Fruit fly (Drosophila melanogaster): ENCODE results near the gene Proc.

Proc gene

dm6 chr2L:7879292-7879894, 8.2 kb upstream of the Proc start, which contains the start of gene spz3 (continued):
- no peak for TF ChIP-seq CG10209 (GFP tag; optimal IDR thresholded peaks at IDR 0.05)
- TF ChIP-seq vfl (GFP tag; optimal IDR thresholded peaks at IDR 0.05): no peak
- TF ChIP-seq CG10274 (GFP tag; optimal IDR thresholded peaks at IDR 0.05): no peak
- no peak for TF ChIP-seq Scr (GFP tag; IDR thresholded peaks at IDR 0.05; ENCODE audit: partially characterized antibody)
- no peak for TF ChIP-seq CG15601 (tag; optimal IDR thresholded peaks at IDR 0.05)
- no peak for TF ChIP-seq CG6272 (GFP tag; IDR thresholded peaks at IDR 0.05)
- TF ChIP-seq Taf1 (GFP tag; IDR thresholded peaks at IDR 0.05): no peak
- TF ChIP-seq Trl (optimal IDR thresholded peaks at IDR 0.05): peak; percentile 21 to 49
- TF ChIP-seq Trl (GFP tag; optimal IDR thresholded peaks at IDR 0.05): no peak
- no peak for TF ChIP-seq az2 (GFP tag; optimal IDR thresholded peaks at IDR 0.05)
- TF ChIP-seq CG16779 (GFP tag; IDR thresholded peaks at IDR 0.05): no peak
- TF ChIP-seq Fer3 (tag; optimal IDR thresholded peaks at IDR 0.05): no peak
- TF ChIP-seq Sry-β (GFP tag; optimal IDR thresholded peaks at IDR 0.05): no peak
- TF ChIP-seq Side (GFP tag; optimal IDR thresholded peaks at IDR 0.05): no peak
- no peak for TF ChIP-seq pb (GFP tag; optimal IDR thresholded peaks at IDR 0.05)
- no peak for TF ChIP-seq cas (GFP tag; IDR thresholded peaks at IDR 0.05)
- TF ChIP-seq CG32767 (GFP tag; IDR thresholded peaks at IDR 0.05): no peak
- TF ChIP-seq bab2 (GFP tag; optimal IDR thresholded peaks at IDR 0.05): no peak
- TF ChIP-seq CG1024 (GFP tag; IDR thresholded peaks at IDR 0.05): no peak
- no peak for TF ChIP-seq wor (GFP tag; IDR thresholded peaks at IDR 0.05)
- TF ChIP-seq kni (GFP tag; optimal IDR thresholded peaks at IDR 0.05): no peak
- TF ChIP-seq gcm2 (GFP tag; optimal IDR thresholded peaks at IDR 0.05): no peak
- no peak for TF ChIP-seq CG12219 (GFP tag; optimal IDR thresholded peaks at IDR 0.05)
- TF ChIP-seq CG10543 (GFP tag; optimal IDR thresholded peaks at IDR 0.05): peak; percentile 22
- no peak for TF ChIP-seq repo (GFP tag; optimal IDR thresholded peaks at IDR 0.05)

- TF ChIP-seq CG13123 (GFP tag; optimal IDR thresholded peaks at IDR 0.05) (no peak), D19A (tag; optimal IDR thresholded peaks at IDR 0.05) (no peak), CG12071 (GFP tag; optimal IDR thresholded peaks at IDR 0.05) (no peak), HLH3B (GFP tag; IDR thresholded peaks at IDR 0.05) (no peak), kay (GFP tag; optimal IDR thresholded peaks at IDR 0.05) (no peak), shn (GFP tag; optimal IDR thresholded peaks at IDR 0.05) (no peak), p53 (GFP tag; optimal IDR thresholded peaks at IDR 0.05) (no peak), CG12659 (GFP tag; optimal IDR thresholded peaks at IDR 0.05) (no peak), Fer2 (tag; optimal IDR thresholded peaks at IDR 0.05) (no peak), dan (GFP tag; IDR thresholded peaks at IDR 0.05) (no peak), CG5180 (GFP tag; optimal IDR thresholded peaks at IDR 0.05) (no peak), klu (GFP tag; IDR thresholded peaks at IDR 0.05) (no peak)
Measured at dm6 chr2L:7878372-7878771, 7.1 kb upstream of the Proc start.

- TF ChIP-seq E2f2 (GFP tag; IDR thresholded peaks at IDR 0.05): no peak
- peak in 1 of 2 experiments; percentile 77 for TF ChIP-seq Pdp1 (GFP tag; optimal IDR thresholded peaks at IDR 0.05)
- TF ChIP-seq sens (GFP tag): peak; percentile 54
- TF ChIP-seq Rfx (GFP tag; IDR thresholded peaks at IDR 0.05): 0 out of 2 replicates have a peak, but pooled peaks have one; percentile 8
- no peak for TF ChIP-seq Oli (tag; optimal IDR thresholded peaks at IDR 0.05)
- no peak for TF ChIP-seq Six4 (GFP tag; optimal IDR thresholded peaks at IDR 0.05)
- TF ChIP-seq tgo (GFP tag; IDR thresholded peaks at IDR 0.05): no peak
- no peak for TF ChIP-seq sr (GFP tag; IDR thresholded peaks at IDR 0.05)
- TF ChIP-seq Dref (GFP tag; IDR thresholded peaks at IDR 0.05): no peak
- TF ChIP-seq CG17802 (tag; optimal IDR thresholded peaks at IDR 0.05): no peak
- no peak for TF ChIP-seq bab2 (GFP tag; optimal IDR thresholded peaks at IDR 0.05)
- no peak for TF ChIP-seq CG2202 (tag; optimal IDR thresholded peaks at IDR 0.05)
- TF ChIP-seq H2.0 (GFP tag; IDR thresholded peaks at IDR 0.05): no peak
Measured at dm6 chr2L:7876520-7877232, 5.4 kb upstream of the Proc start.

Data from whole organism, embryonic.